Worm (Caenorhabditis elegans) whole organism, midembryonic: ENCODE results near the gene lig-1.

Experiments used
- T22C8.4 ChIP-seq: fragments of 200-800 bp; sonication (Bioruptor generic); IDR thresholded peaks from 2 replicates; pipeline ENCODE4 v1.3.6; 2022; ENCODE audit warnings: missing genetic modification characterization, missing compliant biosample characterization
- cog-1 ChIP-seq: sonication (generic microtip); optimal IDR thresholded peaks from 2 replicates; lab custom pipeline; 2016; ENCODE audit warnings: missing genetic modification characterization, missing compliant biosample characterization
- flt-1 ChIP-seq: fragments of 200-800 bp; sonication (Bioruptor generic); IDR thresholded peaks from 2 replicates; pipeline ENCODE4 v1.3.6; 2022; ENCODE audit warnings: missing genetic modification characterization, missing compliant biosample characterization
- klf-2 ChIP-seq: fragments of 200-800 bp; sonication (Bioruptor generic); conservative IDR thresholded peaks from 2 replicates; pipeline ENCODE4 v1.3.6; 2022; ENCODE audit warnings: missing genetic modification reagents, missing genetic modification characterization, missing compliant biosample characterization
- ref-1 ChIP-seq: fragments of 200-800 bp; sonication (Bioruptor generic); conservative IDR thresholded peaks from 2 replicates; pipeline ENCODE4 v1.3.6; 2022; ENCODE audit warnings: missing genetic modification reagents, missing genetic modification characterization, missing compliant biosample characterization
- ztf-29 ChIP-seq: fragments of 200-800 bp; sonication (Bioruptor generic); IDR thresholded peaks from 2 replicates; pipeline ENCODE4 v1.3.6; 2022; ENCODE audit warnings: missing genetic modification reagents, missing genetic modification characterization, missing compliant biosample characterization

- no peak for TF ChIP-seq cog-1
- TF ChIP-seq flt-1 (GFP tag; lab: Robert Waterston, UW): no peak
- no peak for TF ChIP-seq ztf-29
- no peak for TF ChIP-seq T22C8.4
- no peak for TF ChIP-seq ref-1 (GFP tag; lab: Robert Waterston, UW)
- TF ChIP-seq klf-2 (GFP tag; lab: Robert Waterston, UW): no peak
Observed at ce11 chrV:10865599-10865998, 51.7 kb downstream of the lig-1 start, which contains the start of gene saeg-1.
